Worm (Caenorhabditis elegans) whole organism, L2 larva: ENCODE measurements around the gene atf-2.

ENCODE experiments used
- F13H6.1 ChIP-seq: sonication (generic microtip); optimal IDR thresholded peaks from 2 replicates; lab custom pipeline; 2016; ENCODE audit warnings: missing genetic modification characterization, missing compliant biosample characterization
- R02D3.7 ChIP-seq: fragments of 150-350 bp; optimal IDR thresholded peaks from 2 replicates; lab custom pipeline; 2014; ENCODE audit warnings: missing biosample characterization, missing genetic modification characterization
- ZK546.5 ChIP-seq: sonication (generic microtip); optimal IDR thresholded peaks from 2 replicates; lab custom pipeline; 2017; ENCODE audit warnings: missing biosample characterization, missing genetic modification characterization
- alr-1 ChIP-seq: fragments of 150-350 bp; optimal IDR thresholded peaks from 2 replicates; lab custom pipeline; 2014; ENCODE audit warnings: missing biosample characterization, missing genetic modification characterization
- blmp-1 ChIP-seq: sonication (generic microtip); optimal IDR thresholded peaks from 2 replicates; lab custom pipeline; 2017; ENCODE audit warnings: missing genetic modification characterization, mild to moderate bottlenecking, missing compliant biosample characterization, antibody characterized with exemption, moderate library complexity; ENCODE audit not compliant: insufficient read depth
- ceh-16 ChIP-seq: fragments of 150-350 bp; optimal IDR thresholded peaks from 2 replicates; lab custom pipeline; 2014; ENCODE audit warnings: missing biosample characterization, missing genetic modification characterization
- ceh-82 ChIP-seq: fragments of 150-350 bp; optimal IDR thresholded peaks from 2 replicates; lab custom pipeline; 2014; ENCODE audit warnings: missing biosample characterization, missing genetic modification characterization
- crh-2 ChIP-seq: sonication (generic microtip); optimal IDR thresholded peaks from 2 replicates; lab custom pipeline; 2017; ENCODE audit warnings: missing biosample characterization, missing genetic modification characterization
- egl-27 ChIP-seq: sonication (generic microtip); optimal IDR thresholded peaks from 3 replicates; lab custom pipeline; 2017; ENCODE audit warnings: missing biosample characterization, missing genetic modification reagents, missing genetic modification characterization
- elt-3 ChIP-seq: sonication (generic microtip); optimal IDR thresholded peaks from 2 replicates; lab custom pipeline; 2017; ENCODE audit warnings: missing biosample characterization, missing genetic modification characterization
- fos-1 ChIP-seq: fragments of 150-350 bp; optimal IDR thresholded peaks from 2 replicates; lab custom pipeline; 2014; ENCODE audit warnings: missing biosample characterization, missing genetic modification characterization
- gmeb-1 ChIP-seq: fragments of 150-350 bp; optimal IDR thresholded peaks from 2 replicates; lab custom pipeline; 2014; ENCODE audit warnings: missing biosample characterization, missing genetic modification characterization
- lin-11 ChIP-seq: fragments of 150-350 bp; sonication (generic microtip); optimal IDR thresholded peaks from 2 replicates; lab custom pipeline; 2014; ENCODE audit warnings: missing biosample characterization, missing genetic modification characterization, inconsistent platforms, mixed read lengths
- lin-13 ChIP-seq: fragments of 150-350 bp; optimal IDR thresholded peaks from 2 replicates; lab custom pipeline; 2014; ENCODE audit warnings: missing biosample characterization, missing genetic modification reagents, missing genetic modification characterization
- lin-39 ChIP-seq: fragments of 150-350 bp; optimal IDR thresholded peaks from 2 replicates; lab custom pipeline; 2014; ENCODE audit warnings: missing biosample characterization, missing genetic modification reagents, missing genetic modification characterization
- lsy-2 ChIP-seq, 2 experiments: fragments of 150-350 bp in 1 of 2; sonication (generic microtip) in 1 of 2; optimal IDR thresholded peaks; 2 replicates each; lab custom pipeline; 2014 to 2017; ENCODE audit warnings: missing biosample characterization in 2 of 2, missing genetic modification characterization in 2 of 2
- mab-5 ChIP-seq: fragments of 150-350 bp; optimal IDR thresholded peaks from 2 replicates; lab custom pipeline; 2014; ENCODE audit warnings: missing biosample characterization, missing genetic modification characterization
- mbf-1 ChIP-seq: sonication (generic microtip); optimal IDR thresholded peaks from 2 replicates; lab custom pipeline; 2017; ENCODE audit warnings: missing biosample characterization, missing genetic modification characterization
- mdl-1 ChIP-seq, 2 experiments: fragments of 150-350 bp in 1 of 2; sonication (generic microtip) in 1 of 2; optimal IDR thresholded peaks; 2 replicates each; lab custom pipeline; 2017; ENCODE audit warnings: missing biosample characterization in 2 of 2, missing genetic modification characterization in 2 of 2
- nhr-10 ChIP-seq: sonication (generic microtip); optimal IDR thresholded peaks from 2 replicates; lab custom pipeline; 2017; ENCODE audit warnings: missing biosample characterization, missing genetic modification characterization
- nhr-129 ChIP-seq: fragments of 150-350 bp; optimal IDR thresholded peaks from 2 replicates; lab custom pipeline; 2014; ENCODE audit warnings: missing biosample characterization, missing genetic modification characterization
- nhr-21 ChIP-seq: fragments of 150-350 bp; optimal IDR thresholded peaks from 2 replicates; lab custom pipeline; 2014; ENCODE audit warnings: missing biosample characterization, missing genetic modification characterization
- nhr-237 ChIP-seq: fragments of 150-350 bp; optimal IDR thresholded peaks from 2 replicates; lab custom pipeline; 2014; ENCODE audit warnings: missing biosample characterization, missing genetic modification characterization
- nhr-25 ChIP-seq: fragments of 150-350 bp; sonication (generic microtip); optimal IDR thresholded peaks from 3 replicates; lab custom pipeline; 2014; ENCODE audit warnings: missing biosample characterization, missing genetic modification characterization
- nhr-6 ChIP-seq: fragments of 150-350 bp; optimal IDR thresholded peaks from 2 replicates; lab custom pipeline; 2014; ENCODE audit warnings: missing biosample characterization, missing genetic modification characterization
- peb-1 ChIP-seq: fragments of 150-350 bp; optimal IDR thresholded peaks from 2 replicates; lab custom pipeline; 2014; ENCODE audit warnings: missing biosample characterization, missing genetic modification characterization
- sem-4 ChIP-seq: fragments of 150-350 bp; optimal IDR thresholded peaks from 2 replicates; lab custom pipeline; 2014; ENCODE audit warnings: missing biosample characterization, missing genetic modification reagents, missing genetic modification characterization
- sma-3 ChIP-seq: sonication (generic microtip); optimal IDR thresholded peaks from 2 replicates; lab custom pipeline; 2016; ENCODE audit warnings: missing genetic modification reagents, missing genetic modification characterization, missing compliant biosample characterization
- sma-9 ChIP-seq, 2 experiments: fragments of 150-350 bp in 1 of 2; sonication (generic microtip) in 1 of 2; optimal IDR thresholded peaks; 2 replicates each; lab custom pipeline; 2014 to 2016; ENCODE audit warnings: missing genetic modification characterization in 2 of 2, mild to moderate bottlenecking in 1 of 2, missing biosample characterization in 1 of 2, missing compliant biosample characterization in 1 of 2, missing genetic modification reagents in 1 of 2, moderate library complexity in 1 of 2
- unc-39 ChIP-seq: fragments of 150-350 bp; optimal IDR thresholded peaks from 2 replicates; lab custom pipeline; 2014; ENCODE audit warnings: missing biosample characterization, missing genetic modification characterization
- unc-62 ChIP-seq: fragments of 150-350 bp; optimal IDR thresholded peaks from 2 replicates; lab custom pipeline; 2014; ENCODE audit warnings: missing biosample characterization, missing genetic modification reagents, missing genetic modification characterization
- zag-1 ChIP-seq: fragments of 150-350 bp; optimal IDR thresholded peaks from 2 replicates; lab custom pipeline; 2014; ENCODE audit warnings: missing biosample characterization, missing genetic modification characterization
- ztf-11 ChIP-seq: sonication (generic microtip); optimal IDR thresholded peaks from 2 replicates; lab custom pipeline; 2017; ENCODE audit warnings: missing biosample characterization, missing genetic modification characterization
- ztf-4 ChIP-seq: fragments of 150-350 bp; optimal IDR thresholded peaks from 2 replicates; lab custom pipeline; 2014; ENCODE audit warnings: missing biosample characterization, missing genetic modification characterization

Gene atf-2

DNA sequence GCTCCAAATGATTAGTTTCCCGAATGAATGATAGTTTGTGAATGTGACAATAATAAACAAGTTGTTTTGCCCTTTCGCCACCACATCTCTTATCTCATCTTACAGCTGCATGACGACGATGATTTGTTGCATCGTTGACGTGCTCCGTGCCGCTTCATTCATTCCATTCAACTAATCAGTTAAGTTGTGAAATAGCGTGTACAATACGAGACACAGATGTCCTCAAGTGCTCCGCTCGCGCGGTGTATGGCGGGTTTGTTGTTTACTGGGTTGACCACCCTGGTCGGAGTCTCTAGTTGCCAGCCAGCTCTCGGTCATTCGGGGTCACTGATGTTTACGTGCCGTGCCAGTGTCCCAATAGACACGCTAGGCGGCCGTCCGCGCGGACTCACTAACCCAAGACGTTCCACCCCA is 3.8 kb upstream of the atf-2 start:
- no peak for TF ChIP-seq sma-3 (GFP tag; lab: Kevin White, UChicago)
- no peak for TF ChIP-seq fos-1 (tag; lab: Kevin White, UChicago)
- TF ChIP-seq egl-27 (tag; lab: Kevin White, UChicago): no peak
- TF ChIP-seq ceh-16 (tag; lab: Kevin White, UChicago): no peak
- no peak for TF ChIP-seq ztf-11 (tag; lab: Kevin White, UChicago)
- no peak for TF ChIP-seq mbf-1 (tag; lab: Kevin White, UChicago)
- TF ChIP-seq ZK546.5: no peak
- TF ChIP-seq nhr-6 (tag; lab: Kevin White, UChicago): no peak
- no peak for TF ChIP-seq unc-39 (tag; lab: Kevin White, UChicago)
- no peak for TF ChIP-seq ceh-82 (tag; lab: Kevin White, UChicago)
- TF ChIP-seq nhr-25 (tag; lab: Kevin White, UChicago): no peak
- TF ChIP-seq crh-2: no peak
- no peak for TF ChIP-seq gmeb-1 (tag; lab: Kevin White, UChicago)
- TF ChIP-seq nhr-237 (tag; lab: Kevin White, UChicago): no peak
- TF ChIP-seq R02D3.7 (tag; lab: Kevin White, UChicago): no peak
- TF ChIP-seq zag-1: no peak
- TF ChIP-seq alr-1: no peak
- no peak for TF ChIP-seq lin-39 (tag; lab: Kevin White, UChicago)
- TF ChIP-seq mab-5 (tag; lab: Kevin White, UChicago): no peak

DNA sequence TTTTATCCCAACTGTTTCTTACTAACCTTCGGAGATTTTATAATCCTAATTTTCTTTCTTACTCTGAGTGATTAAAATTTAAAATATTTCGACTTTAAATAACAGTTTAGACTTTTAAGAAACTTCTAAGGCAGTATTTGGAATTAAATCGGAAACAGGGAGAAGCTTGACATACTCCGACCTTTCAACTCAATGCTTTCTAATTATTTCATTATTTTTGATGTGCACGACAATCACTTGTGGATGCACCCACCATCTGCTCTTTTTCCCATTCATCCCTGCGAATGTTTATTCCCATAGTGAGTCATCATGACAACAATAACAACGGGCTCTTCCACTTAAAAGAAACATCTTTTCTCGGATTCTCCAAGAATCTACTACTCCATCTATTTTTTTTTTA is 3.1 kb upstream of the atf-2 start:
- TF ChIP-seq alr-1 (no peak), ZK546.5 (no peak), nhr-10 (tag; lab: Kevin White, UChicago) (no peak)

- TF ChIP-seq blmp-1 (peak; percentile 98), ztf-4 (tag; lab: Kevin White, UChicago) (no peak), lin-39 (tag; lab: Kevin White, UChicago) (no peak)
These were observed 2.7 kb upstream of the atf-2 start for ce11 chrII:8749084-8749483.

- TF ChIP-seq ceh-16 (tag; lab: Kevin White, UChicago) (no peak), elt-3 (no peak), blmp-1 (peak; percentile 98), lsy-2 (tag; optimal IDR thresholded peaks at IDR 0.05; lab: Kevin White, UChicago) (no peak), nhr-129 (tag; lab: Kevin White, UChicago) (peak; percentile 13), ceh-82 (tag; lab: Kevin White, UChicago) (no peak), alr-1 (no peak)
These were observed 1.7 kb upstream of the atf-2 start for ce11 chrII:8750056-8750455.

DNA sequence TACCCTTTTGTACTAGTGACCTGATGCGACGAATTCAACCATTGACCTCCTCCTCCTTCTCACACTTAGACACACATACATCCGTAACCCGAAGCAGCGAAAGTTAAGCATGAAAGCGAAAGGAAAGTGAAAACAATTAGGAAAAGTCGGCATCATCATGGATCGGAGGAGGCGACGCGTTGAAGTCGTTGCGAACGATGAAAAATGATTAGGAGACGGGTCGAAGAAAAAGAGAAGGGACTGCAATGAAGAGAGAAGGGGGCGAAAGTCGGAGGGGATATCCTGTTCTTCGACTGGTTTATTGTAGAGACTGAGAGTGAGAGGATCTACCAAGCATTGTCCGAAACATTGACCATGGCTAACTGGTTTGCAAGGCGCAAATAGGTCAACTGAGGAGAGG is 744 bp upstream of the atf-2 start:
- TF ChIP-seq egl-27 (tag; lab: Kevin White, UChicago) (peak; percentile 74), peb-1 (tag; lab: Kevin White, UChicago) (peak; percentile 5), sem-4 (peak; percentile 88), F13H6.1 (tag; lab: Kevin White, UChicago) (no peak), ztf-4 (tag; lab: Kevin White, UChicago) (no peak), sma-9 (GFP tag; optimal IDR thresholded peaks at IDR 0.05; lab: Kevin White, UChicago) (peak; percentile 1), sma-9 (tag; optimal IDR thresholded peaks at IDR 0.05; lab: Kevin White, UChicago) (no peak), alr-1 (no peak), blmp-1 (peak; percentile 99), lin-13 (GFP tag; lab: Kevin White, UChicago) (no peak), lin-39 (tag; lab: Kevin White, UChicago) (no peak), lsy-2 (tag; optimal IDR thresholded peaks at IDR 0.05; lab: Kevin White, UChicago) (peak in 1 of 2 experiments; percentile 27), fos-1 (tag; lab: Kevin White, UChicago) (peak; percentile 9), nhr-25 (tag; lab: Kevin White, UChicago) (peak; percentile 27), mdl-1 (tag; optimal IDR thresholded peaks at IDR 0.05; lab: Kevin White, UChicago) (peak in 1 of 2 experiments; percentile 10), unc-62 (GFP tag; lab: Kevin White, UChicago) (no peak), ceh-16 (tag; lab: Kevin White, UChicago) (no peak), lin-11 (tag; lab: Kevin White, UChicago) (no peak), elt-3 (no peak), nhr-6 (tag; lab: Kevin White, UChicago) (no peak), nhr-21 (tag; lab: Kevin White, UChicago) (peak; percentile 84)
